Worm (Caenorhabditis elegans): Measurements from ENCODE around the gene pitr-6.

DNA sequence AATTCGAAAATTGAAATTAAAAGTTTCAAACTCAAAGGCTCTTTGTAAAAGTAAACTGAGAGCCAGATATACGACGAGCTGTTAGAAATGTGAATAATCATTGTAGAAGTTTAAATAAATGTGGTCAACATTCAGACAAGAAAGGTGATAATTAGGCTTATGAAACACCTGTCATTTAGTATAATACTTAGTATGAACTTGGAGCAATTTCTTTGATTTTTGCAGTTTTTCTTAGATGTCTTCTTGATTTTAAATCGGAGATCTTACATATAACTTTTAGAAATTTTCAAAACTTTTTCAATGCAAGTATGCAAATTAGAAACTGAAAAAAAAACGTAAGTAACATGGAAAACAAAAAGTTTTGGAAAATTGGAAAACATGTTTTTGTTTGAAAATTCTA, 38.7 kb upstream of the pitr-6 start, which contains the start of gene sre-30:
- TF ChIP-seq pha-4 (GFP tag; IDR thresholded peaks at IDR 0.05) (no peak), pha-4 (tag; optimal IDR thresholded peaks at IDR 0.05) (no peak), nhr-25 (tag; optimal IDR thresholded peaks at IDR 0.05; ENCODE audit: borderline replicate concordance, insufficient read depth) (no peak), dpl-1 (GFP tag; optimal IDR thresholded peaks at IDR 0.05) (no peak)

All from whole organism, L4 larva.